Fruit fly (Drosophila melanogaster) whole organism, embryonic: ENCODE measurements around the gene SerRS-m.
A peak's percentile ranks its signal among the peaks of the same experiment; 100 is the strongest.

Experiments used
- Awh ChIP-seq: fragments of 200-800 bp; sonication (Bioruptor generic); IDR thresholded peaks from 2 replicates; pipeline ENCODE4, ENCODE4 v1.3.6; 2022; ENCODE audit warnings: missing biosample characterization, missing genetic modification characterization
- CG10147 ChIP-seq: fragments of 200-800 bp; sonication (Bioruptor generic); optimal IDR thresholded peaks from 2 replicates; lab custom pipeline; 2019; ENCODE audit warnings: missing biosample characterization, mild to moderate bottlenecking, missing genetic modification characterization, moderate library complexity
- CG11085 ChIP-seq: fragments of 200-800 bp; sonication (Bioruptor generic); IDR thresholded peaks from 2 replicates; pipeline ENCODE4 v1.3.6; 2022; ENCODE audit warnings: missing biosample characterization, missing genetic modification characterization
- CG13287 ChIP-seq: fragments of 200-800 bp; sonication (Bioruptor generic); IDR thresholded peaks from 2 replicates; pipeline ENCODE4 v1.3.6; 2022; ENCODE audit warnings: missing biosample characterization, missing genetic modification characterization; ENCODE audit not compliant: partially characterized antibody
- CG13296 ChIP-seq: fragments of 200-800 bp; sonication (Bioruptor generic); optimal IDR thresholded peaks from 3 replicates; lab custom pipeline; 2018; ENCODE audit warnings: missing biosample characterization, mild to moderate bottlenecking, missing genetic modification characterization
- CG13624 ChIP-seq: fragments of 200-800 bp; sonication (Bioruptor generic); optimal IDR thresholded peaks from 2 replicates; lab custom pipeline; 2016; ENCODE audit warnings: missing biosample characterization, missing genetic modification characterization
- CG14860 ChIP-seq: fragments of 200-800 bp; sonication (Bioruptor generic); IDR thresholded peaks from 3 replicates; pipeline ENCODE4 v1.3.6; 2022; ENCODE audit warnings: missing biosample characterization, missing genetic modification characterization; ENCODE audit not compliant: partially characterized antibody
- CG15514 ChIP-seq: fragments of 200-800 bp; sonication (Bioruptor generic); optimal IDR thresholded peaks from 3 replicates; lab custom pipeline; 2017; ENCODE audit warnings: missing biosample characterization, missing genetic modification characterization, mild to moderate bottlenecking, moderate library complexity, missing genetic modification reagents
- CG18011 ChIP-seq: fragments of 200-800 bp; sonication (Bioruptor generic); optimal IDR thresholded peaks from 2 replicates; lab custom pipeline; 2017; ENCODE audit warnings: missing biosample characterization, missing genetic modification characterization, mild to moderate bottlenecking, moderate library complexity, missing genotype
- CG2116 ChIP-seq: fragments of 200-800 bp; sonication (Bioruptor generic); optimal IDR thresholded peaks from 3 replicates; lab custom pipeline; 2018; ENCODE audit warnings: missing biosample characterization, mild to moderate bottlenecking, missing genetic modification characterization
- CG2129 ChIP-seq: fragments of 200-800 bp; sonication (Bioruptor generic); IDR thresholded peaks from 2 replicates; pipeline ENCODE4 v1.3.6; 2022; ENCODE audit warnings: missing biosample characterization, missing genetic modification characterization; ENCODE audit not compliant: partially characterized antibody
- CG32767 ChIP-seq: fragments of 200-800 bp; sonication (Bioruptor generic); IDR thresholded peaks from 2 replicates; pipeline ENCODE4 v1.3.6; 2022; ENCODE audit warnings: missing biosample characterization, missing genetic modification characterization
- CG33557 ChIP-seq: fragments of 200-800 bp; sonication (Bioruptor generic); optimal IDR thresholded peaks from 2 replicates; lab custom pipeline; 2019; ENCODE audit warnings: missing biosample characterization, mild to moderate bottlenecking, missing genetic modification characterization, moderate library complexity
- CG34376 ChIP-seq: fragments of 200-800 bp; sonication (Bioruptor generic); optimal IDR thresholded peaks from 2 replicates; lab custom pipeline; 2018; ENCODE audit warnings: missing biosample characterization, mild to moderate bottlenecking, missing genetic modification characterization
- CG4617 ChIP-seq: fragments of 200-800 bp; sonication (Bioruptor generic); optimal IDR thresholded peaks from 3 replicates; lab custom pipeline; 2016; ENCODE audit warnings: missing biosample characterization, missing genetic modification characterization, borderline replicate concordance
- CG4820 ChIP-seq: fragments of 200-800 bp; sonication (Bioruptor generic); optimal IDR thresholded peaks from 3 replicates; lab custom pipeline; 2016; ENCODE audit warnings: missing biosample characterization, missing genetic modification characterization
- CG7839 ChIP-seq: fragments of 200-800 bp; sonication (Bioruptor generic); optimal IDR thresholded peaks from 3 replicates; lab custom pipeline; 2018; ENCODE audit warnings: missing biosample characterization, mild to moderate bottlenecking, missing genetic modification characterization, moderate library complexity
- CHES-1-like ChIP-seq: fragments of 200-800 bp; sonication (Bioruptor generic); optimal IDR thresholded peaks from 2 replicates; lab custom pipeline; 2016; ENCODE audit warnings: missing biosample characterization, missing genetic modification characterization
- Camta ChIP-seq: fragments of 200-800 bp; sonication (Bioruptor generic); optimal IDR thresholded peaks from 2 replicates; lab custom pipeline; 2016; ENCODE audit warnings: missing biosample characterization, missing genetic modification characterization
- Dfd ChIP-seq, 2 experiments: fragments of >200 bp; optimal IDR thresholded peaks; 2 replicates each; lab custom pipeline; 2017; ENCODE audit warnings: missing biosample characterization in 2 of 2, missing genetic modification characterization in 2 of 2
- Eip74EF ChIP-seq, 2 experiments: fragments of 200-800 bp in 1 of 2; fragments of >200 bp in 1 of 2; sonication (Bioruptor generic) in 1 of 2; optimal IDR thresholded peaks; 2 replicates each; lab custom pipeline; 2017 to 2019; ENCODE audit warnings: missing biosample characterization in 2 of 2, missing genetic modification characterization in 2 of 2, mild to moderate bottlenecking in 1 of 2, moderate library complexity in 1 of 2
- HLH4C ChIP-seq: fragments of 200-800 bp; sonication (Bioruptor generic); IDR thresholded peaks from 3 replicates; pipeline ENCODE4 v1.3.6; 2022; ENCODE audit warnings: missing biosample characterization, missing genetic modification characterization; ENCODE audit not compliant: partially characterized antibody
- Hey ChIP-seq: fragments of 200-800 bp; sonication (Bioruptor generic); optimal IDR thresholded peaks from 3 replicates; lab custom pipeline; 2018; ENCODE audit warnings: missing biosample characterization, mild to moderate bottlenecking, missing genetic modification characterization
- Hr78 ChIP-seq, 2 experiments: fragments of 200-800 bp in 1 of 2; fragments of >200 bp in 1 of 2; sonication (Bioruptor generic) in 1 of 2; optimal IDR thresholded peaks; 2 replicates each; lab custom pipeline; 2017 to 2019; ENCODE audit warnings: missing biosample characterization in 2 of 2, missing genetic modification characterization in 2 of 2, mild to moderate bottlenecking in 1 of 2, moderate library complexity in 1 of 2
- Hsf ChIP-seq: fragments of 200-800 bp; sonication (Bioruptor generic); optimal IDR thresholded peaks from 3 replicates; lab custom pipeline; 2016; ENCODE audit warnings: missing biosample characterization, missing genetic modification characterization
- Neu2 ChIP-seq: fragments of 200-800 bp; sonication (Bioruptor generic); optimal IDR thresholded peaks from 3 replicates; lab custom pipeline; 2016; ENCODE audit warnings: missing biosample characterization, missing genetic modification characterization, borderline replicate concordance
- Xrp1 ChIP-seq: fragments of 200-800 bp; sonication (Bioruptor generic); IDR thresholded peaks from 2 replicates; pipeline ENCODE4 v1.3.6; 2022; ENCODE audit warnings: missing biosample characterization, missing genetic modification characterization
- amos ChIP-seq: fragments of 200-800 bp; sonication (Bioruptor generic); IDR thresholded peaks from 2 replicates; pipeline ENCODE4 v1.3.6; 2022; ENCODE audit warnings: missing biosample characterization, missing genetic modification characterization; ENCODE audit not compliant: partially characterized antibody
- bab2 ChIP-seq: fragments of 200-800 bp; sonication (Bioruptor generic); optimal IDR thresholded peaks from 2 replicates; lab custom pipeline; 2016; ENCODE audit warnings: missing biosample characterization, missing genetic modification characterization
- bbx ChIP-seq: fragments of 200-800 bp; sonication (Bioruptor generic); IDR thresholded peaks from 2 replicates; pipeline ENCODE4 v1.3.6; 2022; ENCODE audit warnings: missing biosample characterization, missing genetic modification characterization; ENCODE audit not compliant: partially characterized antibody
- br ChIP-seq: fragments of >200 bp; optimal IDR thresholded peaks from 2 replicates; lab custom pipeline; 2017
- ci ChIP-seq: fragments of 200-800 bp; sonication (Bioruptor generic); IDR thresholded peaks from 3 replicates; pipeline ENCODE4 v1.3.6; 2022; ENCODE audit warnings: missing biosample characterization, missing genetic modification characterization
- crp ChIP-seq, 2 experiments: fragments of 200-800 bp; sonication (Bioruptor generic); optimal IDR thresholded peaks; 2 replicates in 1 of 2; 3 replicates in 1 of 2; lab custom pipeline; 2017; ENCODE audit warnings: missing biosample characterization in 2 of 2, missing genetic modification characterization in 2 of 2, mild to moderate bottlenecking in 1 of 2, moderate library complexity in 1 of 2
- fd96Cb ChIP-seq: fragments of 200-800 bp; sonication (Bioruptor generic); optimal IDR thresholded peaks from 2 replicates; lab custom pipeline; 2018; ENCODE audit warnings: missing biosample characterization, mild to moderate bottlenecking, missing genetic modification characterization, moderate library complexity
- grau ChIP-seq: fragments of 200-800 bp; optimal IDR thresholded peaks from 3 replicates; lab custom pipeline; 2019; ENCODE audit warnings: missing biosample characterization, mild to moderate bottlenecking, missing genetic modification characterization, moderate library complexity
- hth ChIP-seq: fragments of >200 bp; optimal IDR thresholded peaks from 2 replicates; lab custom pipeline; 2017; ENCODE audit warnings: inconsistent platforms
- jing ChIP-seq: fragments of 200-800 bp; sonication (Bioruptor generic); optimal IDR thresholded peaks from 2 replicates; lab custom pipeline; 2018; ENCODE audit warnings: missing biosample characterization, mild to moderate bottlenecking, missing genetic modification characterization
- lilli ChIP-seq: fragments of 200-800 bp; sonication (Bioruptor generic); optimal IDR thresholded peaks from 3 replicates; lab custom pipeline; 2016; ENCODE audit warnings: missing biosample characterization, missing genetic modification characterization
- odd ChIP-seq: fragments of 200-800 bp; sonication (Bioruptor generic); optimal IDR thresholded peaks from 2 replicates; lab custom pipeline; 2017; ENCODE audit warnings: missing biosample characterization, mild to moderate bottlenecking, missing genetic modification characterization
- pzg ChIP-seq: fragments of 200-800 bp; sonication (Bioruptor generic); optimal IDR thresholded peaks from 3 replicates; lab custom pipeline; 2018; ENCODE audit warnings: missing biosample characterization, mild to moderate bottlenecking, missing genetic modification characterization, moderate library complexity
- ranshi ChIP-seq: fragments of 200-800 bp; sonication (Bioruptor generic); IDR thresholded peaks from 2 replicates; pipeline ENCODE4 v1.3.6; 2022; ENCODE audit warnings: missing biosample characterization, missing genetic modification characterization
- row ChIP-seq: fragments of 200-800 bp; sonication (Bioruptor generic); IDR thresholded peaks from 3 replicates; pipeline ENCODE4 v1.3.6; 2022; ENCODE audit warnings: missing biosample characterization, missing genetic modification characterization
- run ChIP-seq: fragments of 200-800 bp; sonication (Bioruptor generic); optimal IDR thresholded peaks from 3 replicates; lab custom pipeline; 2018; ENCODE audit warnings: missing biosample characterization, mild to moderate bottlenecking, missing genetic modification characterization
- salm ChIP-seq: fragments of 200-800 bp; sonication (Bioruptor generic); optimal IDR thresholded peaks from 2 replicates; lab custom pipeline; 2018; ENCODE audit warnings: missing biosample characterization, mild to moderate bottlenecking, missing genetic modification characterization
- sim ChIP-seq: fragments of 200-800 bp; sonication (Bioruptor generic); IDR thresholded peaks from 2 replicates; pipeline ENCODE4 v1.3.6; 2022; ENCODE audit warnings: missing biosample characterization, missing genetic modification characterization
- ssp ChIP-seq: fragments of 200-800 bp; sonication (Bioruptor generic); IDR thresholded peaks from 2 replicates; pipeline ENCODE4 v1.3.6; 2022; ENCODE audit warnings: missing biosample characterization, missing genetic modification characterization
- tna ChIP-seq: fragments of 200-800 bp; sonication (Bioruptor generic); IDR thresholded peaks from 2 replicates; pipeline ENCODE4 v1.3.6; 2022; ENCODE audit warnings: missing biosample characterization, missing genetic modification characterization; ENCODE audit not compliant: partially characterized antibody
- zen ChIP-seq: fragments of 200-800 bp; sonication (Bioruptor generic); optimal IDR thresholded peaks from 3 replicates; lab custom pipeline; 2018; ENCODE audit warnings: missing biosample characterization, mild to moderate bottlenecking, missing genetic modification characterization, moderate library complexity
- zen2 ChIP-seq: fragments of 200-800 bp; sonication (Bioruptor generic); IDR thresholded peaks from 3 replicates; pipeline ENCODE4 v1.3.6; 2022; ENCODE audit warnings: missing biosample characterization, missing genetic modification characterization; ENCODE audit not compliant: partially characterized antibody

Gene SerRS-m

dm6 chr3R:15363608-15364007, 23.1 kb downstream of the SerRS-m start, which contains the start of gene CG6171 (continued):
- TF ChIP-seq CG33557 (GFP tag; lab: Kevin White, UChicago) (no peak), CG18011 (GFP tag; lab: Kevin White, UChicago) (no peak), Hr78 (GFP tag; optimal IDR thresholded peaks at IDR 0.05; lab: Kevin White, UChicago) (no peak), jing (GFP tag; lab: Kevin White, UChicago) (no peak), ranshi (no peak), CG7839 (tag; lab: Kevin White, UChicago) (no peak), bbx (GFP tag; lab: Robert Waterston, UW) (0 out of 2 replicates have a peak, but pooled peaks have one; percentile 55), CG2129 (peak; percentile 34; the same call in 1 of the 2 replicates), CG13296 (GFP tag; lab: Kevin White, UChicago) (no peak), fd96Cb (no peak), CG4617 (GFP tag; lab: Kevin White, UChicago) (peak; percentile 72), Dfd (GFP tag; optimal IDR thresholded peaks at IDR 0.05; lab: Kevin White, UChicago) (no peak), CHES-1-like (GFP tag; lab: Kevin White, UChicago) (no peak), Hey (tag; lab: Kevin White, UChicago) (no peak), HLH4C (GFP tag; lab: Robert Waterston, UW) (peak; percentile 47; the same call in 2 of the 3 replicates), ssp (GFP tag; lab: Robert Waterston, UW) (no peak), CG13287 (peak; percentile 75), CG14860 (GFP tag; lab: Robert Waterston, UW) (peak; percentile 48; the same call in 1 of the 3 replicates), CG15514 (GFP tag; lab: Kevin White, UChicago) (peak; percentile 18), Eip74EF (GFP tag; optimal IDR thresholded peaks at IDR 0.05; lab: Kevin White, UChicago) (no peak), odd (GFP tag; lab: Kevin White, UChicago) (no peak), zen2 (GFP tag; lab: Robert Waterston, UW) (no peak; the same call in 2 of the 3 replicates), br (lab: Kevin White, UChicago) (no peak), bab2 (GFP tag; lab: Kevin White, UChicago) (no peak), Xrp1 (0 out of 2 replicates have a peak, but pooled peaks have one; percentile 14), zen (tag; lab: Kevin White, UChicago) (no peak), ci (GFP tag; lab: Robert Waterston, UW) (no peak), CG11085 (GFP tag; lab: Robert Waterston, UW) (no peak), lilli (GFP tag; lab: Kevin White, UChicago) (peak; percentile 28), hth (lab: Kevin White, UChicago) (no peak), CG4820 (GFP tag; lab: Kevin White, UChicago) (no peak), CG32767 (GFP tag; lab: Robert Waterston, UW) (peak; percentile 47; the same call in 1 of the 2 replicates), salm (no peak), CG34376 (peak; percentile 8), Neu2 (peak; percentile 18), amos (GFP tag; lab: Robert Waterston, UW) (peak; percentile 54; the same call in 1 of the 2 replicates), CG2116 (GFP tag; lab: Kevin White, UChicago) (peak; percentile 70), CG13624 (GFP tag; lab: Kevin White, UChicago) (peak; percentile 16), Hsf (GFP tag; lab: Kevin White, UChicago) (no peak), CG10147 (no peak), run (tag; lab: Kevin White, UChicago) (no peak), Camta (GFP tag; lab: Kevin White, UChicago) (no peak), row (GFP tag; lab: Robert Waterston, UW) (no peak), sim (GFP tag; lab: Robert Waterston, UW) (no peak), crp (GFP tag; optimal IDR thresholded peaks at IDR 0.05; lab: Kevin White, UChicago) (peak in 1 of 2 experiments; percentile 15), tna (GFP tag; lab: Robert Waterston, UW) (no peak), pzg (GFP tag; lab: Kevin White, UChicago) (peak; percentile 55), grau (tag; lab: Kevin White, UChicago) (no peak), Awh (GFP tag; lab: Robert Waterston, UW) (no peak)
